Worm (Caenorhabditis elegans) whole organism, mixed stage, embryonic: ENCODE data around the gene mpk-1.

Experiments
- bed-3 ChIP-seq: fragments of 200-800 bp; sonication (Bioruptor generic); optimal IDR thresholded peaks from 3 replicates; lab custom pipeline; 2018; ENCODE audit warnings: mild to moderate bottlenecking, missing genetic modification characterization, moderate library complexity, missing compliant biosample characterization
- blmp-1 ChIP-seq: fragments of 150-350 bp; optimal IDR thresholded peaks from 2 replicates; lab custom pipeline; 2014; ENCODE audit warnings: missing biosample characterization, missing genetic modification characterization
- ceh-39 ChIP-seq: fragments of 150-350 bp; optimal IDR thresholded peaks from 2 replicates; lab custom pipeline; 2014; ENCODE audit warnings: missing biosample characterization, missing genetic modification characterization
- ceh-43 ChIP-seq: fragments of 200-800 bp; sonication (Bioruptor generic); optimal IDR thresholded peaks from 2 replicates; lab custom pipeline; 2018; ENCODE audit warnings: mild to moderate bottlenecking, missing genetic modification characterization, moderate library complexity, missing compliant biosample characterization
- ceh-83 ChIP-seq: fragments of 200-800 bp; sonication (Bioruptor generic); optimal IDR thresholded peaks from 2 replicates; lab custom pipeline; 2018; ENCODE audit warnings: mild to moderate bottlenecking, missing genetic modification characterization, missing compliant biosample characterization
- ces-1 ChIP-seq: fragments of 150-350 bp; optimal IDR thresholded peaks from 2 replicates; lab custom pipeline; 2014; ENCODE audit warnings: missing biosample characterization, missing genetic modification reagents, missing genetic modification characterization
- cnd-1 ChIP-seq: fragments of 200-800 bp; sonication (Bioruptor generic); optimal IDR thresholded peaks from 2 replicates; lab custom pipeline; 2018; ENCODE audit warnings: mild to moderate bottlenecking, missing genetic modification characterization, missing compliant biosample characterization
- drap-1 ChIP-seq: fragments of 200-800 bp; sonication (Bioruptor generic); optimal IDR thresholded peaks from 3 replicates; lab custom pipeline; 2018; ENCODE audit warnings: mild to moderate bottlenecking, missing genetic modification characterization, missing compliant biosample characterization
- elt-1 ChIP-seq: sonication (generic microtip); optimal IDR thresholded peaks from 2 replicates; lab custom pipeline; 2017; ENCODE audit warnings: missing genetic modification characterization, mild to moderate bottlenecking, missing compliant biosample characterization, antibody characterized with exemption, moderate library complexity, borderline replicate concordance; ENCODE audit not compliant: insufficient read depth
- elt-3 ChIP-seq: fragments of 150-350 bp; optimal IDR thresholded peaks from 2 replicates; lab custom pipeline; 2014; ENCODE audit warnings: missing biosample characterization, missing genetic modification characterization
- flh-1 ChIP-seq: fragments of 200-800 bp; sonication (Bioruptor generic); optimal IDR thresholded peaks from 2 replicates; lab custom pipeline; 2018; ENCODE audit warnings: mild to moderate bottlenecking, missing genetic modification characterization, moderate library complexity, missing compliant biosample characterization
- ham-2 ChIP-seq: fragments of 200-800 bp; sonication (Bioruptor generic); optimal IDR thresholded peaks from 2 replicates; lab custom pipeline; 2018; ENCODE audit warnings: mild to moderate bottlenecking, missing genetic modification characterization, missing compliant biosample characterization
- hlh-1 ChIP-seq: fragments of 150-350 bp; optimal IDR thresholded peaks from 2 replicates; lab custom pipeline; 2014; ENCODE audit warnings: missing biosample characterization, missing genetic modification reagents, missing genetic modification characterization
- lin-13 ChIP-seq: fragments of 150-350 bp; optimal IDR thresholded peaks from 2 replicates; lab custom pipeline; 2014; ENCODE audit warnings: missing biosample characterization, missing genetic modification characterization
- lsy-2 ChIP-seq: fragments of 150-350 bp; optimal IDR thresholded peaks from 2 replicates; lab custom pipeline; 2014; ENCODE audit warnings: missing biosample characterization, missing genetic modification characterization
- mab-5 ChIP-seq: fragments of 150-350 bp; optimal IDR thresholded peaks from 2 replicates; lab custom pipeline; 2014; ENCODE audit warnings: missing biosample characterization, missing genetic modification characterization
- mep-1 ChIP-seq: fragments of 150-350 bp; optimal IDR thresholded peaks from 2 replicates; lab custom pipeline; 2017; ENCODE audit warnings: missing biosample characterization, missing genetic modification reagents, missing genetic modification characterization, inconsistent platforms
- mls-2 ChIP-seq: sonication (generic microtip); optimal IDR thresholded peaks from 2 replicates; lab custom pipeline; 2016; ENCODE audit warnings: mild to moderate bottlenecking, missing genetic modification characterization, moderate library complexity, missing compliant biosample characterization
- nhr-12 ChIP-seq: fragments of 150-350 bp; optimal IDR thresholded peaks from 2 replicates; lab custom pipeline; 2014; ENCODE audit warnings: missing biosample characterization, missing genetic modification characterization
- nhr-2 ChIP-seq: fragments of 150-350 bp; optimal IDR thresholded peaks from 2 replicates; lab custom pipeline; 2014; ENCODE audit warnings: missing biosample characterization, missing genetic modification characterization
- nhr-28 ChIP-seq: fragments of 150-350 bp; optimal IDR thresholded peaks from 2 replicates; lab custom pipeline; 2014; ENCODE audit warnings: missing biosample characterization, missing genetic modification characterization
- nhr-76 ChIP-seq: sonication (generic microtip); optimal IDR thresholded peaks from 2 replicates; lab custom pipeline; 2017; ENCODE audit warnings: missing biosample characterization, missing genetic modification characterization
- pha-4 ChIP-seq: fragments of 150-350 bp; optimal IDR thresholded peaks from 2 replicates; lab custom pipeline; 2018; ENCODE audit warnings: missing biosample characterization, missing genetic modification reagents, missing genetic modification characterization
- sem-2 ChIP-seq: fragments of 200-800 bp; sonication (Bioruptor generic); optimal IDR thresholded peaks from 2 replicates; lab custom pipeline; 2018; ENCODE audit warnings: mild to moderate bottlenecking, missing genetic modification characterization, missing compliant biosample characterization
- snpc-4 ChIP-seq: fragments of 150-350 bp; optimal IDR thresholded peaks from 2 replicates; lab custom pipeline; 2014; ENCODE audit warnings: missing biosample characterization, missing genetic modification characterization
- sptf-1 ChIP-seq: sonication (generic microtip); optimal IDR thresholded peaks from 2 replicates; lab custom pipeline; 2017; ENCODE audit warnings: mild to moderate bottlenecking, missing genetic modification characterization, moderate library complexity, missing compliant biosample characterization
- tbx-8 ChIP-seq: fragments of 200-800 bp; sonication (Bioruptor generic); optimal IDR thresholded peaks from 2 replicates; lab custom pipeline; 2018; ENCODE audit warnings: mild to moderate bottlenecking, missing genetic modification characterization, moderate library complexity, missing compliant biosample characterization
- unc-120 ChIP-seq: sonication (generic microtip); optimal IDR thresholded peaks from 2 replicates; lab custom pipeline; 2017; ENCODE audit warnings: missing genetic modification characterization, missing compliant biosample characterization; ENCODE audit not compliant: poor library complexity, severe bottlenecking
- unc-39 ChIP-seq: fragments of 150-350 bp; optimal IDR thresholded peaks from 2 replicates; lab custom pipeline; 2014; ENCODE audit warnings: missing biosample characterization, missing genetic modification characterization
- unc-62 ChIP-seq: fragments of 150-350 bp; optimal IDR thresholded peaks from 2 replicates; lab custom pipeline; 2014; ENCODE audit warnings: missing biosample characterization, missing genetic modification reagents, missing genetic modification characterization

mpk-1 gene

ce11 chrIII:4209188-4209587 lies 18.7 kb downstream of the mpk-1 start, which contains the start of gene phlp-2:
phlp-2 (plus strand) TSS chrIII:4209488.
- no peak for TF ChIP-seq mls-2 (tag; lab: Kevin White, UChicago)
- no peak for TF ChIP-seq unc-120 (tag; lab: Kevin White, UChicago)
- TF ChIP-seq ham-2 (GFP tag; lab: Kevin White, UChicago): no peak
- no peak for TF ChIP-seq lsy-2 (tag; lab: Kevin White, UChicago)
- TF ChIP-seq tbx-8: no peak
- TF ChIP-seq ceh-43 (GFP tag; lab: Kevin White, UChicago): no peak
- TF ChIP-seq sem-2: no peak
- TF ChIP-seq ces-1 (GFP tag; lab: Kevin White, UChicago): no peak
- TF ChIP-seq ceh-39 (tag; lab: Kevin White, UChicago): no peak
- TF ChIP-seq elt-1: no peak

- TF ChIP-seq sem-2: no peak
- no peak for TF ChIP-seq ces-1 (GFP tag; lab: Kevin White, UChicago)
- TF ChIP-seq tbx-8: no peak
- TF ChIP-seq, all 35 proteins: peak for 0
Measured at ce11 chrIII:4208210-4208609, 19.7 kb downstream of the mpk-1 start.

ce11 chrIII:4205751-4206327 lies 22.1 kb downstream of the mpk-1 start, which contains the start of gene R74.8:
R74.8 (plus strand) TSS chrIII:4206277.
- TF ChIP-seq hlh-1 (tag; lab: Kevin White, UChicago) (no peak), unc-62 (peak; percentile 13), mab-5 (tag; lab: Kevin White, UChicago) (no peak)

ce11 chrIII:4204964-4205363 lies 22.9 kb downstream of the mpk-1 start:
- TF ChIP-seq flh-1 (GFP tag; lab: Kevin White, UChicago) (no peak), lin-13 (tag; lab: Kevin White, UChicago) (no peak), nhr-2 (tag; lab: Kevin White, UChicago) (no peak), mls-2 (tag; lab: Kevin White, UChicago) (no peak), unc-120 (tag; lab: Kevin White, UChicago) (no peak), bed-3 (GFP tag; lab: Kevin White, UChicago) (no peak), nhr-28 (tag; lab: Kevin White, UChicago) (no peak), mep-1 (tag; lab: Kevin White, UChicago) (no peak), ceh-43 (GFP tag; lab: Kevin White, UChicago) (no peak), blmp-1 (tag; lab: Kevin White, UChicago) (no peak), snpc-4 (no peak), pha-4 (tag; lab: Kevin White, UChicago) (no peak), elt-3 (tag; lab: Kevin White, UChicago) (no peak), sem-2 (no peak), unc-39 (tag; lab: Kevin White, UChicago) (no peak), mab-5 (tag; lab: Kevin White, UChicago) (no peak), ceh-39 (tag; lab: Kevin White, UChicago) (no peak), nhr-12 (tag; lab: Kevin White, UChicago) (no peak), sptf-1 (no peak)

ce11 chrIII:4204072-4204471 lies 23.8 kb downstream of the mpk-1 start, which contains the start of the genes pelo-1 and R74.7:
pelo-1 (minus strand) TSS chrIII:4204222.
R74.7 (plus strand) TSS chrIII:4204429.
- no peak for TF ChIP-seq ceh-83 (GFP tag; lab: Kevin White, UChicago)
- TF ChIP-seq nhr-76 (tag; lab: Kevin White, UChicago): no peak
- peak; percentile 14 for TF ChIP-seq ces-1 (GFP tag; lab: Kevin White, UChicago)
- TF ChIP-seq, all 35 proteins: peak for 1

ce11 chrIII:4196988-4197384 lies 30.9 kb downstream of the mpk-1 start, which contains the start of gene asd-1:
asd-1 (plus strand) TSS chrIII:4197285.
- TF ChIP-seq snpc-4 (no peak), nhr-12 (tag; lab: Kevin White, UChicago) (no peak), mls-2 (tag; lab: Kevin White, UChicago) (no peak), mab-5 (tag; lab: Kevin White, UChicago) (no peak), unc-120 (tag; lab: Kevin White, UChicago) (no peak), sem-2 (no peak), nhr-2 (tag; lab: Kevin White, UChicago) (no peak), ces-1 (GFP tag; lab: Kevin White, UChicago) (no peak), ceh-43 (GFP tag; lab: Kevin White, UChicago) (no peak), cnd-1 (tag; lab: Kevin White, UChicago) (no peak), ceh-83 (GFP tag; lab: Kevin White, UChicago) (no peak), drap-1 (GFP tag; lab: Kevin White, UChicago) (no peak), elt-1 (no peak)
